Comparison of ENCODE assay signal across 5 fruit fly cellular contexts in the genomic region with DNA sequence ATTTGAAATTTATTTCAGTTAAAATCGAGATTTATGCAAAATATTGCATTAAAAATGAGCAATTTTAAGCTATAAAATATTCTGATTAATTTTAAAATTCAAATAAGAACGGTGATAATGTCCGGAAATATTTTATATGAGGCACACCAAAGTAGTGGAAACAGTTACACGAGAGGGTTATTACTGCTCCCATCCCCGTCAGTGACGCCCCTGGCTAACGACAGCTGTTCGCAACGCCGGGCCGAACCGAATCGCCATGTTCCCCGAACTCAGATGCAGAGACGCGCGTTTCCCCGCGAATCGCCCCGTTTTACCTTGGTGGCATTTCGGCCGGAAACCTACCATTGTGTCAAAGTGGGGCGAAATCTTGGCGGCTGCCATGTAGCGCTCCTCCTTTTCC.
TF ChIP-seq lines count a peak whose summit lies in the region.

No protein-coding gene starts in this region.

- no peak for TF ChIP-seq CTCF in whole organism, embryonic (GFP tag; optimal IDR thresholded peaks at IDR 0.05; lab: Kevin White, UChicago)

TF ChIP-seq in whole organism, adult, 20 proteins besides CTCF, POLR2A, EP300 and RAD21:
- TF ChIP-seq Hr96 (GFP tag; optimal IDR thresholded peaks at IDR 0.05; lab: Kevin White, UChicago) (no peak), cic (GFP tag; optimal IDR thresholded peaks at IDR 0.05; lab: Kevin White, UChicago) (no peak), Crg-1 (GFP tag; optimal IDR thresholded peaks at IDR 0.05; lab: Kevin White, UChicago) (no peak), CG11617 (GFP tag; optimal IDR thresholded peaks at IDR 0.05; lab: Kevin White, UChicago) (no peak), Clk (GFP tag; optimal IDR thresholded peaks at IDR 0.05; lab: Kevin White, UChicago) (no peak), bab1 (GFP tag; optimal IDR thresholded peaks at IDR 0.05; lab: Kevin White, UChicago) (peak; percentile 24), CG12768 (GFP tag; optimal IDR thresholded peaks at IDR 0.05; lab: Kevin White, UChicago) (peak; percentile 17)
TF ChIP-seq in whole organism, adult: peak in this region for 2.

TF ChIP-seq in whole organism, embryonic, 481 proteins besides CTCF, POLR2A, EP300 and RAD21 (continues in another document):
- TF ChIP-seq unc-4 (GFP tag; IDR thresholded peaks at IDR 0.05; lab: Robert Waterston, UW; ENCODE audit: partially characterized antibody), result no peak
- TF ChIP-seq CG1233 (GFP tag; optimal IDR thresholded peaks at IDR 0.05; lab: Kevin White, UChicago), result no peak
- TF ChIP-seq lmd (GFP tag; IDR thresholded peaks at IDR 0.05; lab: Robert Waterston, UW), result peak; percentile 40; the same call in 1 of the 2 replicates
- TF ChIP-seq Fer1 (GFP tag; optimal IDR thresholded peaks at IDR 0.05; lab: Kevin White, UChicago), result no peak
- TF ChIP-seq CG3065 (GFP tag; optimal IDR thresholded peaks at IDR 0.05; lab: Kevin White, UChicago), result no peak
- no peak for TF ChIP-seq Trl (optimal IDR thresholded peaks at IDR 0.05; lab: Kevin White, UChicago)
- peak; percentile 38 for TF ChIP-seq Trl (GFP tag; optimal IDR thresholded peaks at IDR 0.05; lab: Kevin White, UChicago)
- TF ChIP-seq az2 (GFP tag; optimal IDR thresholded peaks at IDR 0.05; lab: Kevin White, UChicago), result no peak
- TF ChIP-seq phol (tag; optimal IDR thresholded peaks at IDR 0.05; lab: Kevin White, UChicago), result peak; percentile 49
- TF ChIP-seq CG3838 (GFP tag; optimal IDR thresholded peaks at IDR 0.05; lab: Kevin White, UChicago), result no peak
- no peak for TF ChIP-seq ap (GFP tag; IDR thresholded peaks at IDR 0.05; lab: Robert Waterston, UW)
- TF ChIP-seq Hmr (GFP tag; optimal IDR thresholded peaks at IDR 0.05; lab: Kevin White, UChicago), result peak; percentile 3
- peak; percentile 37; the same call in 1 of the 3 replicates for TF ChIP-seq tgo (GFP tag; IDR thresholded peaks at IDR 0.05; lab: Robert Waterston, UW)
- TF ChIP-seq cad (GFP tag; optimal IDR thresholded peaks at IDR 0.05; lab: Kevin White, UChicago), result no peak
- no peak for TF ChIP-seq CG13775 (GFP tag; optimal IDR thresholded peaks at IDR 0.05; lab: Kevin White, UChicago)
- TF ChIP-seq CG13287 (GFP tag; IDR thresholded peaks at IDR 0.05; lab: Robert Waterston, UW; ENCODE audit: partially characterized antibody), result peak; percentile 27; the same call in 1 of the 2 replicates
- TF ChIP-seq luna (GFP tag; optimal IDR thresholded peaks at IDR 0.05; lab: Kevin White, UChicago), result no peak
- 0 out of 2 replicates have a peak, but pooled peaks have one; percentile 4 for TF ChIP-seq CG14441 (GFP tag; IDR thresholded peaks at IDR 0.05; lab: Robert Waterston, UW)
- peak; percentile 12 for TF ChIP-seq Meics (GFP tag; optimal IDR thresholded peaks at IDR 0.05; lab: Kevin White, UChicago)

TF ChIP-seq in whole organism, prepupa, 60 proteins besides CTCF, POLR2A, EP300 and RAD21 (continues in another document):
- TF ChIP-seq Eip78C (GFP tag; lab: Kevin White, UChicago) (peak; percentile 43), fkh (GFP tag; optimal IDR thresholded peaks at IDR 0.05; lab: Kevin White, UChicago) (no peak), CG6854 (GFP tag; optimal IDR thresholded peaks at IDR 0.05; lab: Kevin White, UChicago) (no peak), achi (GFP tag; optimal IDR thresholded peaks at IDR 0.05; lab: Kevin White, UChicago) (peak; percentile 6), Lpt (GFP tag; optimal IDR thresholded peaks at IDR 0.05; lab: Kevin White, UChicago) (no peak), Eip93F (GFP tag; optimal IDR thresholded peaks at IDR 0.05; lab: Kevin White, UChicago) (no peak), lz (GFP tag; optimal IDR thresholded peaks at IDR 0.05; lab: Kevin White, UChicago) (peak; percentile 40), Ets96B (tag; optimal IDR thresholded peaks at IDR 0.05; lab: Kevin White, UChicago) (no peak), Blimp-1 (GFP tag; optimal IDR thresholded peaks at IDR 0.05; lab: Kevin White, UChicago) (no peak), CG34406 (GFP tag; optimal IDR thresholded peaks at IDR 0.05; lab: Kevin White, UChicago) (no peak), CG1621 (tag; optimal IDR thresholded peaks at IDR 0.05; lab: Kevin White, UChicago) (no peak), salr (GFP tag; optimal IDR thresholded peaks at IDR 0.05; lab: Kevin White, UChicago) (no peak), eg (GFP tag; IDR thresholded peaks at IDR 0.05; lab: Robert Waterston, UW) (peak; percentile 80), CG32006 (GFP tag; optimal IDR thresholded peaks at IDR 0.05; lab: Kevin White, UChicago) (peak; percentile 7), CG31627 (GFP tag; optimal IDR thresholded peaks at IDR 0.05; lab: Kevin White, UChicago) (no peak), Sox102F (GFP tag; optimal IDR thresholded peaks at IDR 0.05; lab: Kevin White, UChicago) (no peak), vri (GFP tag; optimal IDR thresholded peaks at IDR 0.05; lab: Kevin White, UChicago) (no peak), CG11294 (GFP tag; IDR thresholded peaks at IDR 0.05; lab: Robert Waterston, UW) (no peak), Met (GFP tag; optimal IDR thresholded peaks at IDR 0.05; lab: Kevin White, UChicago) (peak; percentile 8), Hr39 (GFP tag; optimal IDR thresholded peaks at IDR 0.05; lab: Kevin White, UChicago) (peak; percentile 13), CG6276 (GFP tag; optimal IDR thresholded peaks at IDR 0.05; lab: Kevin White, UChicago) (no peak), Ets21C (GFP tag; optimal IDR thresholded peaks at IDR 0.05; lab: Kevin White, UChicago) (no peak)

TF ChIP-seq in whole organism, pupa, 21 proteins besides CTCF, POLR2A, EP300 and RAD21:
- TF ChIP-seq CG8301 (tag; optimal IDR thresholded peaks at IDR 0.05; lab: Kevin White, UChicago) (peak; percentile 0), gl (tag; optimal IDR thresholded peaks at IDR 0.05; lab: Kevin White, UChicago) (no peak), CG4496 (GFP tag; IDR thresholded peaks at IDR 0.05; lab: Robert Waterston, UW) (peak; percentile 73), Ets98B (GFP tag; IDR thresholded peaks at IDR 0.05; lab: Robert Waterston, UW) (peak; percentile 76), Snoo (tag; optimal IDR thresholded peaks at IDR 0.05; lab: Kevin White, UChicago) (peak; percentile 10), CG8159 (tag; optimal IDR thresholded peaks at IDR 0.05; lab: Kevin White, UChicago) (no peak), rn (GFP tag; IDR thresholded peaks at IDR 0.05; lab: Robert Waterston, UW) (no peak), fd96Ca (GFP tag; IDR thresholded peaks at IDR 0.05; lab: Robert Waterston, UW) (peak; percentile 63; the same call in 2 of the 3 replicates), D1 (tag; optimal IDR thresholded peaks at IDR 0.05; lab: Kevin White, UChicago) (no peak), Pif1B (GFP tag; optimal IDR thresholded peaks at IDR 0.05; lab: Kevin White, UChicago) (no peak), CG15710 (tag; optimal IDR thresholded peaks at IDR 0.05; lab: Kevin White, UChicago) (no peak), CG17806 (tag; optimal IDR thresholded peaks at IDR 0.05; lab: Kevin White, UChicago) (peak; percentile 5), CG14655 (GFP tag; optimal IDR thresholded peaks at IDR 0.05; lab: Kevin White, UChicago) (no peak), CG13204 (GFP tag; optimal IDR thresholded peaks at IDR 0.05; lab: Kevin White, UChicago) (no peak), CG32121 (GFP tag; IDR thresholded peaks at IDR 0.05; lab: Robert Waterston, UW) (peak; percentile 50; the same call in 1 of the 2 replicates), EcR (GFP tag; optimal IDR thresholded peaks at IDR 0.05; lab: Kevin White, UChicago) (no peak), CG10348 (GFP tag; IDR thresholded peaks at IDR 0.05; lab: Robert Waterston, UW) (no peak), CG12605 (GFP tag; IDR thresholded peaks at IDR 0.05; lab: Robert Waterston, UW) (0 out of 2 replicates have a peak, but pooled peaks have one; percentile 17), CG34367 (tag; optimal IDR thresholded peaks at IDR 0.05; lab: Kevin White, UChicago) (no peak), Pif1A (GFP tag; optimal IDR thresholded peaks at IDR 0.05; lab: Kevin White, UChicago) (peak; percentile 39), CG9948 (tag; optimal IDR thresholded peaks at IDR 0.05; lab: Kevin White, UChicago) (no peak)

TF ChIP-seq in whole organism, wandering third instar larva, 38 proteins besides CTCF, POLR2A, EP300 and RAD21:
- TF ChIP-seq jim (GFP tag; optimal IDR thresholded peaks at IDR 0.05; lab: Kevin White, UChicago) (no peak), CG9705 (GFP tag; optimal IDR thresholded peaks at IDR 0.05; lab: Kevin White, UChicago) (no peak), GATAd (GFP tag; optimal IDR thresholded peaks at IDR 0.05; lab: Kevin White, UChicago) (no peak), woc (GFP tag; optimal IDR thresholded peaks at IDR 0.05; lab: Kevin White, UChicago) (no peak), sage (GFP tag; optimal IDR thresholded peaks at IDR 0.05; lab: Kevin White, UChicago) (no peak), fru (GFP tag; optimal IDR thresholded peaks at IDR 0.05; lab: Kevin White, UChicago) (peak; percentile 20), foxo (GFP tag; optimal IDR thresholded peaks at IDR 0.05; lab: Kevin White, UChicago) (peak in 1 of 2 experiments; percentile 28), Rel (GFP tag; optimal IDR thresholded peaks at IDR 0.05; lab: Kevin White, UChicago) (no peak), Rel (tag; optimal IDR thresholded peaks at IDR 0.05; lab: Kevin White, UChicago) (peak; percentile 87), h (GFP tag; optimal IDR thresholded peaks at IDR 0.05; lab: Kevin White, UChicago) (peak; percentile 31), Sp1 (GFP tag; optimal IDR thresholded peaks at IDR 0.05; lab: Kevin White, UChicago) (peak; percentile 9), ey (GFP tag; optimal IDR thresholded peaks at IDR 0.05; lab: Kevin White, UChicago) (peak; percentile 7), Hnf4 (GFP tag; optimal IDR thresholded peaks at IDR 0.05; lab: Kevin White, UChicago) (peak; percentile 2), HLH106 (tag; optimal IDR thresholded peaks at IDR 0.05; lab: Kevin White, UChicago) (peak; percentile 26), rgr (GFP tag; optimal IDR thresholded peaks at IDR 0.05; lab: Kevin White, UChicago) (no peak)
TF ChIP-seq in whole organism, wandering third instar larva: peak in this region for 8.
